Worm (Caenorhabditis elegans): ENCODE results near the gene sgt-1.
A peak's percentile ranks its signal among the peaks of the same experiment; 100 is the strongest.
"Not testable (repeated sequence)": the region's sequence is repeated elsewhere in the genome, so short reads cannot be mapped to it uniquely, and the experiment has no call there.

The sgt-1 gene

DNA sequence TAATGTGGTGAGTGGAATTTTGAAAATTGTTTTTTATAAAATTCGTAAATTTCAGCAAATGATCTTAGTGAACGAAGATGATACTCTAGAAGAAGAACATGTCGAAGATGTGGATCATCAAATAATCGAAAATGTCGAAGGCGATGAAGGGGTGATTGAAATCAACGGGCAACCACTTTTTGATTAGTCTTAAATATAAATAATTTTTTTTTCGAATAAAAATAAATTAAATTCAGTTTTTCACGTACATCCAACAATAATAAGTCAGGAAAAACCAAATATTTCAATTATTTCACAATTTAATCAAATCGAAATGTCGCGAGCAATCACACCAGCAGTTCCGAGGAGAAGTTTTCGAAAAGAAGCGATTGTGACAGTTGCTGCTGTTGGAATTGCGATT lies 34.1 kb upstream of the sgt-1 start, which contains the start of gene ZK546.4:
Gene ZK546.4 (plus strand): TSS at position 301 of the 400 bp plus-strand sequence.
- TF ChIP-seq lin-11 (tag; optimal IDR thresholded peaks at IDR 0.05) = no peak
- TF ChIP-seq ceh-18 (tag; optimal IDR thresholded peaks at IDR 0.05) = no peak
- TF ChIP-seq elt-2 (tag; optimal IDR thresholded peaks at IDR 0.05) = no peak
- no peak for TF ChIP-seq ceh-45 (GFP tag; IDR thresholded peaks at IDR 0.05)
- TF ChIP-seq sox-4 (tag; optimal IDR thresholded peaks at IDR 0.05) = no peak
- TF ChIP-seq hlh-6 (tag; optimal IDR thresholded peaks at IDR 0.05) = no peak
- TF ChIP-seq K09A11.1 (tag; optimal IDR thresholded peaks at IDR 0.05; ENCODE audit: insufficient read depth) = no peak
- TF ChIP-seq F13H6.1 (tag; optimal IDR thresholded peaks at IDR 0.05) = no peak
- no peak for TF ChIP-seq ahr-1 (tag; optimal IDR thresholded peaks at IDR 0.05)
- no peak for TF ChIP-seq dve-1 (tag; optimal IDR thresholded peaks at IDR 0.05)
- no peak for TF ChIP-seq pag-3 (tag; optimal IDR thresholded peaks at IDR 0.05; ENCODE audit: borderline replicate concordance)
- TF ChIP-seq nfya-1 (tag; optimal IDR thresholded peaks at IDR 0.05) = no peak
- no peak for TF ChIP-seq ceh-14 (tag; optimal IDR thresholded peaks at IDR 0.05)
- no peak for TF ChIP-seq unc-42 (tag; optimal IDR thresholded peaks at IDR 0.05)
- TF ChIP-seq pros-1 (tag; optimal IDR thresholded peaks at IDR 0.05) = no peak
- TF ChIP-seq ama-1 (optimal IDR thresholded peaks at IDR 0.05) = no peak
- no peak for TF ChIP-seq eyg-1 (tag; optimal IDR thresholded peaks at IDR 0.05)

DNA sequence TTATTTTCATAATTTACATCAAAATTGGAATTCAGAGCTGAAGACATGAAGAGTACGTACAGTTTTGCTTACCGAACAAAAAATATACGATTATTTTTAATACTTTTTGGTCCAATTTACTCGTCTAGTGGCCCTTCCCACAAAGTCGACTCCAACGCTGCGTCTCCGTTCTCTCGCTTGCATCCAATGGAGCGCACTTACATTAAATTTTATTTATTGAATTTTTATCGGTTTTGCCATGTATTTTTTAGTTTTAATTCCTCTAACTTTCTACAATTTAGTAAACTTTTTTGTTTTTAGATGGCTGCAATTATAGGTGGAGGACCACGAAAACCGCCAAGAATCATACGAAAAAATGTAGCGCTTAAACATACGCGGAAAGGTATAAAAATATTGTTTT lies 31.9 kb upstream of the sgt-1 start, which contains the start of gene ZK546.5:
Gene ZK546.5 (plus strand): TSS at position 301 of the 400 bp plus-strand sequence.
- TF ChIP-seq unc-42 (tag; optimal IDR thresholded peaks at IDR 0.05) (peak; percentile 60), syd-9 (tag; optimal IDR thresholded peaks at IDR 0.05) (no peak), ceh-48 (tag; optimal IDR thresholded peaks at IDR 0.05) (peak; percentile 25)

DNA sequence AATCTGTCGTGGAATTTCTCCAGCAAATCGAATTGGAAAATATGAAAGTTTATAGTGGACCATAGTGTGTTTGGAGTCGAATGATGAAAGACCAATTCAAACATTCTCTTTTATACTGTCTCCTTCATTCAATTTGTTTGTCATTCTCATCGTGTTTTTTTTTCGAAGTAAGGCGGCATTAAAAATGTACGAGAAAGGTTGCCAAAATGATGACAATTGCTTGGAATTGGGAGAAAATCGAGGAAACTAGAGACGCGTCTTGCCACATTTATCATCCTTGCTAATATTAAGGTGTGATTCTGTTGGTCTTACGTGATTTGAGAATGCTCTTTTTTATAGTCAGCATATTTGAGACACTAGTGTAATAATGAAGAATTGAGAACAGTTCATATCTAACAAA lies 31.4 kb upstream of the sgt-1 start, which contains the start of gene gst-30:
Gene gst-30 (minus strand): TSS at position 101 of the 400 bp plus-strand sequence.
- TF ChIP-seq ceh-45 (GFP tag; IDR thresholded peaks at IDR 0.05) = no peak
- no peak for TF ChIP-seq dmd-4 (tag; optimal IDR thresholded peaks at IDR 0.05; ENCODE audit: borderline replicate concordance)
- no peak for TF ChIP-seq fkh-10 (GFP tag; optimal IDR thresholded peaks at IDR 0.05)
- TF ChIP-seq zip-5 (tag; optimal IDR thresholded peaks at IDR 0.05) = no peak
- TF ChIP-seq ceh-24 (tag; optimal IDR thresholded peaks at IDR 0.05) = no peak
- TF ChIP-seq eyg-1 (tag; optimal IDR thresholded peaks at IDR 0.05) = no peak
- no peak for TF ChIP-seq ceh-22 (tag; optimal IDR thresholded peaks at IDR 0.05)
- no peak for TF ChIP-seq lim-6 (tag; optimal IDR thresholded peaks at IDR 0.05)
- no peak for TF ChIP-seq nfya-1 (tag; optimal IDR thresholded peaks at IDR 0.05)
- no peak for TF ChIP-seq ceh-6 (GFP tag; optimal IDR thresholded peaks at IDR 0.05)
- TF ChIP-seq tbx-7 (tag; optimal IDR thresholded peaks at IDR 0.05) = no peak
- no peak for TF ChIP-seq sdc-2 (tag; optimal IDR thresholded peaks at IDR 0.05)
- TF ChIP-seq ceh-2 (tag; optimal IDR thresholded peaks at IDR 0.05) = no peak
- no peak for TF ChIP-seq syd-9 (tag; optimal IDR thresholded peaks at IDR 0.05)
- no peak for TF ChIP-seq mec-3 (tag; optimal IDR thresholded peaks at IDR 0.05; ENCODE audit: borderline replicate concordance)
- TF ChIP-seq hlh-8 (tag; optimal IDR thresholded peaks at IDR 0.05) = no peak
- no peak for TF ChIP-seq ceh-18 (tag; optimal IDR thresholded peaks at IDR 0.05)
- TF ChIP-seq hlh-6 (tag; optimal IDR thresholded peaks at IDR 0.05) = no peak
- TF ChIP-seq npax-4 (tag; optimal IDR thresholded peaks at IDR 0.05) = no peak

DNA sequence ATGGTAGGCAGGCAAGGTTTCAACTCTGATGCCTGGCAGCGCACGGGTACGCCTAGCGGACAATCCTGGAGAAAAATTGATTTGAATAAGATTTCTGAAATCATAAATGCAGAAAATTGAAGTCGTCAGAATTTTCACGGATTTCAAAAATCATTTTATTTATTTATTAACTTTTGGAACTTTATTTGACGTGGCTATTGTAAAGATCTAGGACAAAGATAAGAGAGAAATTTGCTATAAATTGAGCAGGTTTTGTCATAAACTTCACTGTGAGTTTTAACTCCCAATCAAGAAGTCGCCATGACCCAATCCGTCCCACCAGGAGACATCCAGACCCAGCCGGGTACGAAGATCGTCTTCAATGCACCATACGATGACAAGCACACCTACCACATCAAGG lies 29.1 kb upstream of the sgt-1 start, which contains the start of gene msp-152:
Gene msp-152 (plus strand): TSS at position 301 of the 400 bp plus-strand sequence.
- TF ChIP-seq che-1 (tag; optimal IDR thresholded peaks at IDR 0.05); dmd-4 (tag; optimal IDR thresholded peaks at IDR 0.05; ENCODE audit: borderline replicate concordance); elt-4 (tag; optimal IDR thresholded peaks at IDR 0.05): not testable (repeated sequence)

DNA sequence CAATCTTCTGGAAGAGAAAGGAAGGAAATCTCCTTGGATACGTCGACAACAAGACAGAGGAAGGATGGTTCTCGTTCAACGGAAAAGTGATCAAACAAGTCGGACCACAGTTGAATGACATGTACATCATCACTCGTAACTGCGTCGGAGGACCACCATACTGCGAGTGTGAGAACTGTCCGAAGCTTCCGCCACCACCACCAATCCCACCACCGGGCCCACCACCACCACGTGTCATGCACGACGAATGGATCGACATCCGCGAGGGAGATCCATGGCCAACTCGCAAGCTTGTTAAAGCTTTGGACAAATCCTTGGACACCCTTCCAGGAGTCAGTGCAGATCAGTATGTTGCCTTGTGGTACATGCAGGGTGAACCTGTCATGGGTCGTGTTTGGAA lies 27.7 kb upstream of the sgt-1 start:
- TF ChIP-seq ceh-31 (tag; optimal IDR thresholded peaks at IDR 0.05) (no peak), zip-5 (tag; optimal IDR thresholded peaks at IDR 0.05) (no peak), nfya-1 (tag; optimal IDR thresholded peaks at IDR 0.05) (no peak), gmeb-2 (tag; optimal IDR thresholded peaks at IDR 0.05) (no peak), K02D7.2 (tag; optimal IDR thresholded peaks at IDR 0.05) (no peak), ceh-24 (tag; optimal IDR thresholded peaks at IDR 0.05) (no peak), ceh-19 (GFP tag; optimal IDR thresholded peaks at IDR 0.05) (no peak), ceh-34 (tag; optimal IDR thresholded peaks at IDR 0.05) (no peak), ceh-30 (tag; optimal IDR thresholded peaks at IDR 0.05) (no peak), ets-4 (tag; optimal IDR thresholded peaks at IDR 0.05) (no peak), fax-1 (tag; optimal IDR thresholded peaks at IDR 0.05) (no peak), pros-1 (tag; optimal IDR thresholded peaks at IDR 0.05) (no peak), hlh-15 (tag; optimal IDR thresholded peaks at IDR 0.05) (no peak), sox-2 (GFP tag; IDR thresholded peaks at IDR 0.05) (no peak), C38D4.7 (GFP tag; optimal IDR thresholded peaks at IDR 0.05) (no peak), ztf-16 (tag; optimal IDR thresholded peaks at IDR 0.05) (no peak), ceh-14 (tag; optimal IDR thresholded peaks at IDR 0.05) (no peak)

All from whole organism, late embryonic.